Fruit fly (Drosophila melanogaster): ENCODE results near the gene CG42717.
A peak's percentile ranks its signal among the peaks of the same experiment; 100 is the strongest.

CG42717 gene

dm6 chr3L:16043045-16043781 is 10.2 kb upstream of the CG42717 start (continued):
- TF ChIP-seq CG7556 (GFP tag; optimal IDR thresholded peaks at IDR 0.05) (peak; percentile 14), esg (GFP tag; conservative IDR thresholded peaks at IDR 0.05) (peak; percentile 20; the same call in 1 of the 2 replicates), CG3065 (GFP tag; optimal IDR thresholded peaks at IDR 0.05) (peak; percentile 27), CG16813 (GFP tag; IDR thresholded peaks at IDR 0.05; ENCODE audit: partially characterized antibody) (no peak), ap (GFP tag; IDR thresholded peaks at IDR 0.05) (no peak), E2f2 (GFP tag; IDR thresholded peaks at IDR 0.05) (peak; percentile 29; the same call in 1 of the 2 replicates), CG18011 (GFP tag; optimal IDR thresholded peaks at IDR 0.05) (no peak), CG8765 (GFP tag; IDR thresholded peaks at IDR 0.05) (no peak), pho (GFP tag; optimal IDR thresholded peaks at IDR 0.05) (no peak), jigr1 (GFP tag; IDR thresholded peaks at IDR 0.05) (no peak), vvl (GFP tag; IDR thresholded peaks at IDR 0.05) (no peak), HLH54F (GFP tag; optimal IDR thresholded peaks at IDR 0.05) (no peak), Stat92E (GFP tag; optimal IDR thresholded peaks at IDR 0.05) (peak in 1 of 3 experiments; percentile 94), z (GFP tag; IDR thresholded peaks at IDR 0.05) (no peak), CG42726 (GFP tag; IDR thresholded peaks at IDR 0.05; ENCODE audit: partially characterized antibody) (no peak), NfI (GFP tag; optimal IDR thresholded peaks at IDR 0.05) (peak; percentile 3), CG10431 (GFP tag; optimal IDR thresholded peaks at IDR 0.05) (no peak), Hr51 (GFP tag; optimal IDR thresholded peaks at IDR 0.05) (peak in 1 of 2 experiments; percentile 51), CG10959 (GFP tag; IDR thresholded peaks at IDR 0.05) (peak; percentile 37; the same call in 1 of the 2 replicates), CG15073 (GFP tag; optimal IDR thresholded peaks at IDR 0.05) (no peak), dan (GFP tag; IDR thresholded peaks at IDR 0.05) (no peak), salm (tag; optimal IDR thresholded peaks at IDR 0.05) (peak; percentile 21), Rfx (GFP tag; IDR thresholded peaks at IDR 0.05) (peak; percentile 35; the same call in 1 of the 2 replicates), pita (GFP tag; optimal IDR thresholded peaks at IDR 0.05) (no peak), CG12659 (GFP tag; optimal IDR thresholded peaks at IDR 0.05) (peak; percentile 50), Meics (GFP tag; optimal IDR thresholded peaks at IDR 0.05) (peak; percentile 56), kay (GFP tag; optimal IDR thresholded peaks at IDR 0.05) (no peak), zf30C (GFP tag; optimal IDR thresholded peaks at IDR 0.05) (no peak), CG15011 (GFP tag; optimal IDR thresholded peaks at IDR 0.05) (no peak), Oli (tag; optimal IDR thresholded peaks at IDR 0.05) (peak; percentile 69), CG13296 (GFP tag; optimal IDR thresholded peaks at IDR 0.05) (peak; percentile 42), CG2199 (GFP tag; IDR thresholded peaks at IDR 0.05) (peak; percentile 8; the same call in 1 of the 3 replicates), ATbp (GFP tag; optimal IDR thresholded peaks at IDR 0.05) (peak; percentile 19), CG18599 (GFP tag; optimal IDR thresholded peaks at IDR 0.05) (peak; percentile 3), bowl (GFP tag; IDR thresholded peaks at IDR 0.05) (no peak), gt (GFP tag; IDR thresholded peaks at IDR 0.05) (no peak), wdn (GFP tag; IDR thresholded peaks at IDR 0.05) (no peak), CG33213 (GFP tag; optimal IDR thresholded peaks at IDR 0.05) (no peak), CG14965 (GFP tag; optimal IDR thresholded peaks at IDR 0.05; ENCODE audit: borderline replicate concordance) (no peak), knrl (GFP tag; IDR thresholded peaks at IDR 0.05; ENCODE audit: partially characterized antibody) (no peak), HLHmδ (GFP tag; optimal IDR thresholded peaks at IDR 0.05) (no peak), lmd (GFP tag; IDR thresholded peaks at IDR 0.05) (peak; percentile 9; the same call in 1 of the 2 replicates), exex (tag; optimal IDR thresholded peaks at IDR 0.05) (no peak), CG8290 (GFP tag; optimal IDR thresholded peaks at IDR 0.05) (peak; percentile 30), CG8290 (tag; optimal IDR thresholded peaks at IDR 0.05) (no peak), sc (optimal IDR thresholded peaks at IDR 0.05) (no peak), sc (GFP tag; optimal IDR thresholded peaks at IDR 0.05) (peak; percentile 28), yki (optimal IDR thresholded peaks at IDR 0.05) (no peak), CG10274 (GFP tag; optimal IDR thresholded peaks at IDR 0.05) (no peak), CG3847 (GFP tag; IDR thresholded peaks at IDR 0.05) (no peak)

All from whole organism, embryonic.